Worm (Caenorhabditis elegans) whole organism, young adult: Measurements from ENCODE around the gene F32D8.11.

Experiments used
- F22D6.2 ChIP-seq: sonication (generic microtip); optimal IDR thresholded peaks from 2 replicates; lab custom pipeline; 2016; ENCODE audit warnings: mild to moderate bottlenecking, missing genetic modification characterization, missing compliant biosample characterization
- K11D2.4 ChIP-seq: fragments of 200-800 bp; sonication (Bioruptor generic); IDR thresholded peaks from 2 replicates; pipeline ENCODE4 v1.3.6; 2022; ENCODE audit warnings: missing genetic modification reagents, missing genetic modification characterization, missing compliant biosample characterization
- ama-1 ChIP-seq, 3 experiments: fragments of 150-350 bp in 1 of 3; sonication (generic microtip) in 2 of 3; optimal IDR thresholded peaks; 2 replicates each; lab custom pipeline; 2014 to 2018; ENCODE audit warnings: missing biosample characterization in 2 of 3, missing genetic modification characterization in 2 of 3, missing genetic modification reagents in 2 of 3
- attf-3 ChIP-seq: fragments of 200-800 bp; sonication (Bioruptor generic); conservative IDR thresholded peaks from 2 replicates; pipeline ENCODE4 v1.3.6; 2022; ENCODE audit warnings: missing genetic modification reagents, missing genetic modification characterization, missing compliant biosample characterization
- egrh-3 ChIP-seq: fragments of 200-800 bp; sonication (Bioruptor generic); IDR thresholded peaks from 2 replicates; pipeline ENCODE4 v1.3.6; 2022; ENCODE audit warnings: missing genetic modification reagents, missing genetic modification characterization, missing compliant biosample characterization
- mes-4 ChIP-seq: sonication (generic microtip); optimal IDR thresholded peaks from 2 replicates; lab custom pipeline; 2016; ENCODE audit warnings: missing genotype, missing genetic modification characterization, missing compliant biosample characterization
- nfya-1 ChIP-seq: sonication (generic microtip); optimal IDR thresholded peaks from 2 replicates; lab custom pipeline; 2017; ENCODE audit warnings: antibody characterized with exemption, missing compliant biosample characterization, missing genetic modification characterization, borderline replicate concordance; ENCODE audit not compliant: insufficient read depth
- nhr-179 ChIP-seq: sonication (generic microtip); optimal IDR thresholded peaks from 2 replicates; lab custom pipeline; 2016; ENCODE audit warnings: mild to moderate bottlenecking, missing genetic modification characterization, missing compliant biosample characterization
- rec-8 ChIP-seq, 2 experiments: sonication (generic microtip); optimal IDR thresholded peaks; 2 replicates each; lab custom pipeline; 2016; ENCODE audit warnings: mild to moderate bottlenecking in 2 of 2, missing genetic modification characterization in 2 of 2, missing genetic modification reagents in 2 of 2, missing genotype in 2 of 2, missing biosample characterization in 1 of 2, missing compliant biosample characterization in 1 of 2, moderate library complexity in 1 of 2
- repo-1 ChIP-seq: sonication (generic microtip); optimal IDR thresholded peaks from 2 replicates; lab custom pipeline; 2017; ENCODE audit warnings: mild to moderate bottlenecking, missing genetic modification characterization, missing compliant biosample characterization
- snpc-3.4 ChIP-seq: sonication (generic microtip); optimal IDR thresholded peaks from 2 replicates; lab custom pipeline; 2017; ENCODE audit warnings: missing genetic modification characterization, mild to moderate bottlenecking, missing compliant biosample characterization, antibody characterized with exemption, moderate library complexity, missing genotype, missing genetic modification reagents
- snpc-4 ChIP-seq, 5 experiments: fragments of 150-350 bp in 1 of 5; sonication (generic microtip) in 4 of 5; optimal IDR thresholded peaks; 2 replicates each; lab custom pipeline; 2014 to 2018; ENCODE audit warnings: missing genetic modification characterization in 5 of 5, missing biosample characterization in 3 of 5, antibody characterized with exemption in 2 of 5, mild to moderate bottlenecking in 2 of 5, missing compliant biosample characterization in 2 of 5, missing genotype in 2 of 5, moderate library complexity in 2 of 5, missing genetic modification reagents in 1 of 5
- unc-62 ChIP-seq: fragments of 150-350 bp; optimal IDR thresholded peaks from 2 replicates; lab custom pipeline; 2014; ENCODE audit warnings: missing biosample characterization, missing genetic modification reagents, missing genetic modification characterization
- zim-3 ChIP-seq: sonication (generic microtip); optimal IDR thresholded peaks from 2 replicates; lab custom pipeline; 2017; ENCODE audit warnings: mild to moderate bottlenecking, missing genetic modification characterization, moderate library complexity, missing compliant biosample characterization

DNA sequence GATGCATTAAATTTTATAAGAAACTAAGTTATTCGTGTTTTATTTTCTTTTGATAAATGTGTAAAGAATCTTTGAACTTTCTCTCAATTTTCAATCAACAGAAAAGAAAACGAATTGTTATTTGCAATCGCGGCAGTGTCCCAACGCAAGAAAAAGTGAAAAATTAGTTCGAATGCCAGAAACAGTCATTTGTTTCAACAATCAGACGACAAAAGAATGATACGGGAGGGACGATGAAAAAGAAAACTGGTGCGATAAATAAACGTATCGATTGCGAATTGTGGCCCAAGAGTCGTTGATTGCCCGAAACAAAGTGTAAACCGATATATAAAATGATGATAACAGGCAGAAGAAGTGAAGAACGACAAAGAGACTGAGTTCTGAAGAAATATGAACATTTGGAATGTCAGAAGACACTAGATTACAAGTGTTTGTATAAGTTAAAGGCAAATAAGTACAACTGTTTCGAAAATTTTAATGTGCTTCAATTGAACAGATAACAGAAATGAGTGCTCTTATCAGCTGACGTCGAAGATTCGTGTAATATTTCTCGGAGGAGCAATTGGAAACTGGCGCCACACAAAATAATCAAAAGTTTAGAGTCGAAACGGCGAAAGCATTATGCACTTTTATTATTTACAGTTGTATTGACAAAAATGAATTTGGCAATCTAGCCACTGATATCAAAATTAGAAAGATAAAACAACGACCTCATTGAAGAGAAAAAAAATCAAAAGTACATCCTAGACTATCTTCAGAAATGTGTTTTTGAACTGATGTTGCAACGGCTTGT lies 10.9 kb downstream of the F32D8.11 start:
- TF ChIP-seq F22D6.2 (tag; lab: Kevin White, UChicago) (no peak), mes-4 (tag; lab: Kevin White, UChicago) (no peak), unc-62 (GFP tag; lab: Kevin White, UChicago) (no peak), nhr-179 (tag; lab: Kevin White, UChicago) (no peak), egrh-3 (GFP tag; lab: Robert Waterston, UW) (no peak), ama-1 (optimal IDR thresholded peaks at IDR 0.05; lab: Kevin White, UChicago) (no peak), ama-1 (GFP tag; optimal IDR thresholded peaks at IDR 0.05; lab: Kevin White, UChicago) (no peak), repo-1 (tag; lab: Kevin White, UChicago) (no peak), rec-8 (tag; optimal IDR thresholded peaks at IDR 0.05; lab: Kevin White, UChicago) (no peak), snpc-3.4 (tag; lab: Kevin White, UChicago) (no peak), attf-3 (GFP tag; lab: Robert Waterston, UW) (no peak), zim-3 (tag; lab: Kevin White, UChicago) (no peak), K11D2.4 (GFP tag; lab: Robert Waterston, UW) (no peak), snpc-4 (GFP tag; optimal IDR thresholded peaks at IDR 0.05; lab: Kevin White, UChicago) (no peak), snpc-4 (tag; optimal IDR thresholded peaks at IDR 0.05; lab: Kevin White, UChicago) (no peak), nfya-1 (tag; lab: Kevin White, UChicago) (no peak)
